Fruit fly (Drosophila melanogaster) whole organism, prepupa: ENCODE measurements around the gene Uch.

Source experiments
- Blimp-1 ChIP-seq: fragments of 200-800 bp; sonication (Bioruptor generic); optimal IDR thresholded peaks from 3 replicates; lab custom pipeline; 2017; ENCODE audit warnings: missing biosample characterization, missing genetic modification characterization, mild to moderate bottlenecking, moderate library complexity, missing genetic modification reagents
- CG10631 ChIP-seq: fragments of 200-800 bp; sonication (Bioruptor generic); optimal IDR thresholded peaks from 2 replicates; lab custom pipeline; 2016; ENCODE audit warnings: missing biosample characterization, missing genetic modification characterization
- CG10669 ChIP-seq: fragments of 200-800 bp; sonication (Bioruptor generic); optimal IDR thresholded peaks from 3 replicates; lab custom pipeline; 2018; ENCODE audit warnings: missing biosample characterization, mild to moderate bottlenecking, missing genetic modification characterization, moderate library complexity
- CG11762 ChIP-seq: fragments of 200-800 bp; sonication (Bioruptor generic); optimal IDR thresholded peaks from 3 replicates; lab custom pipeline; 2016; ENCODE audit warnings: missing biosample characterization, missing genetic modification characterization; ENCODE audit not compliant: insufficient read depth
- CG11902 ChIP-seq: fragments of 200-800 bp; sonication (Bioruptor generic); optimal IDR thresholded peaks from 3 replicates; lab custom pipeline; 2016; ENCODE audit warnings: missing biosample characterization, missing genetic modification characterization
- CG15336 ChIP-seq: fragments of 200-800 bp; sonication (Bioruptor generic); IDR thresholded peaks from 2 replicates; pipeline ENCODE4 v1.3.6; 2022; ENCODE audit warnings: missing biosample characterization, missing genetic modification characterization
- CG1621 ChIP-seq: fragments of 200-800 bp; sonication (Bioruptor generic); optimal IDR thresholded peaks from 3 replicates; lab custom pipeline; 2018; ENCODE audit warnings: missing biosample characterization, mild to moderate bottlenecking, missing genetic modification characterization
- CG16779 ChIP-seq: fragments of 200-800 bp; sonication (Bioruptor generic); optimal IDR thresholded peaks from 3 replicates; lab custom pipeline; 2017; ENCODE audit warnings: missing biosample characterization, mild to moderate bottlenecking, missing genetic modification characterization
- CG3032 ChIP-seq: fragments of 200-800 bp; optimal IDR thresholded peaks from 2 replicates; lab custom pipeline; 2019; ENCODE audit warnings: missing biosample characterization, mild to moderate bottlenecking, missing genetic modification characterization, moderate library complexity
- CG31627 ChIP-seq: fragments of 200-800 bp; sonication (Bioruptor generic); optimal IDR thresholded peaks from 3 replicates; lab custom pipeline; 2016; ENCODE audit warnings: missing biosample characterization, missing genetic modification characterization
- CG32006 ChIP-seq: fragments of 200-800 bp; sonication (Bioruptor generic); optimal IDR thresholded peaks from 3 replicates; lab custom pipeline; 2017; ENCODE audit warnings: missing biosample characterization, mild to moderate bottlenecking, missing genetic modification characterization
- CG4318 ChIP-seq: fragments of 200-800 bp; sonication (Bioruptor generic); optimal IDR thresholded peaks from 3 replicates; lab custom pipeline; 2017; ENCODE audit warnings: missing biosample characterization, mild to moderate bottlenecking, missing genetic modification characterization
- CG6163 ChIP-seq: fragments of 200-800 bp; sonication (Bioruptor generic); IDR thresholded peaks from 3 replicates; pipeline ENCODE4 v1.3.6; 2022; ENCODE audit warnings: missing biosample characterization, missing genetic modification characterization
- CG6276 ChIP-seq: fragments of 200-800 bp; sonication (Bioruptor generic); optimal IDR thresholded peaks from 2 replicates; lab custom pipeline; 2017; ENCODE audit warnings: missing biosample characterization, mild to moderate bottlenecking, missing genetic modification characterization
- CG6792 ChIP-seq: fragments of 200-800 bp; sonication (Bioruptor generic); optimal IDR thresholded peaks from 3 replicates; lab custom pipeline; 2016; ENCODE audit warnings: missing biosample characterization, missing genetic modification characterization
- CG6808 ChIP-seq: fragments of 200-800 bp; sonication (Bioruptor generic); optimal IDR thresholded peaks from 3 replicates; lab custom pipeline; 2017; ENCODE audit warnings: missing biosample characterization, missing genetic modification characterization, mild to moderate bottlenecking, moderate library complexity, missing genetic modification reagents
- CG6854 ChIP-seq: fragments of 200-800 bp; sonication (Bioruptor generic); optimal IDR thresholded peaks from 2 replicates; lab custom pipeline; 2017; ENCODE audit warnings: missing biosample characterization, mild to moderate bottlenecking, missing genetic modification characterization
- CG7368 ChIP-seq: fragments of 200-800 bp; sonication (Bioruptor generic); optimal IDR thresholded peaks from 3 replicates; lab custom pipeline; 2016; ENCODE audit warnings: missing biosample characterization, missing genetic modification characterization
- CG8119 ChIP-seq: fragments of 200-800 bp; sonication (Bioruptor generic); IDR thresholded peaks from 3 replicates; pipeline ENCODE4 v1.3.6; 2022; ENCODE audit warnings: missing biosample characterization, missing genetic modification characterization
- CG8319 ChIP-seq: fragments of 200-800 bp; sonication (Bioruptor generic); optimal IDR thresholded peaks from 3 replicates; lab custom pipeline; 2016; ENCODE audit warnings: missing biosample characterization, missing genetic modification characterization
- CG8632 ChIP-seq: fragments of 200-800 bp; sonication (Bioruptor generic); optimal IDR thresholded peaks from 3 replicates; lab custom pipeline; 2016; ENCODE audit warnings: missing biosample characterization, missing genetic modification characterization
- CG9139 ChIP-seq: fragments of 200-800 bp; sonication (Bioruptor generic); optimal IDR thresholded peaks from 3 replicates; lab custom pipeline; 2017; ENCODE audit warnings: missing biosample characterization, mild to moderate bottlenecking, missing genetic modification characterization
- Eip75B ChIP-seq: fragments of 200-800 bp; sonication (Bioruptor generic); optimal IDR thresholded peaks from 3 replicates; lab custom pipeline; 2016; ENCODE audit warnings: missing biosample characterization, missing genetic modification characterization
- Eip78C ChIP-seq: fragments of 200-800 bp; sonication (Bioruptor generic); peaks from one replicate; lab custom pipeline; 2016; ENCODE audit warnings: missing biosample characterization, missing genetic modification characterization
- Eip93F ChIP-seq: fragments of 200-800 bp; sonication (Bioruptor generic); optimal IDR thresholded peaks from 2 replicates; lab custom pipeline; 2016; ENCODE audit warnings: missing biosample characterization, mild to moderate bottlenecking, missing genetic modification characterization
- Ets21C ChIP-seq: fragments of 200-800 bp; sonication (Bioruptor generic); optimal IDR thresholded peaks from 3 replicates; lab custom pipeline; 2016; ENCODE audit warnings: missing biosample characterization, missing genetic modification characterization
- Ets96B ChIP-seq: fragments of 200-800 bp; optimal IDR thresholded peaks from 2 replicates; lab custom pipeline; 2019; ENCODE audit warnings: missing biosample characterization, mild to moderate bottlenecking, missing genetic modification characterization, moderate library complexity
- Gug ChIP-seq: fragments of 200-800 bp; sonication (Bioruptor generic); IDR thresholded peaks from 2 replicates; pipeline ENCODE4 v1.3.6; 2022; ENCODE audit warnings: missing biosample characterization, missing genetic modification characterization
- Hr38 ChIP-seq: sonication (Bioruptor generic); optimal IDR thresholded peaks from 2 replicates; lab custom pipeline; 2016; ENCODE audit warnings: missing biosample characterization, missing genetic modification characterization
- Hr39 ChIP-seq: fragments of 200-800 bp; sonication (Bioruptor generic); optimal IDR thresholded peaks from 2 replicates; lab custom pipeline; 2016; ENCODE audit warnings: missing biosample characterization, missing genetic modification characterization
- Hr4 ChIP-seq: fragments of 200-800 bp; sonication (Bioruptor generic); optimal IDR thresholded peaks from 3 replicates; lab custom pipeline; 2016; ENCODE audit warnings: missing biosample characterization, missing genetic modification characterization
- Met ChIP-seq: fragments of 200-800 bp; sonication (Bioruptor generic); optimal IDR thresholded peaks from 3 replicates; lab custom pipeline; 2016; ENCODE audit warnings: missing biosample characterization, missing genetic modification characterization
- OdsH ChIP-seq: fragments of 200-800 bp; sonication (Bioruptor generic); optimal IDR thresholded peaks from 3 replicates; lab custom pipeline; 2016; ENCODE audit warnings: missing biosample characterization, missing genetic modification characterization
- Smox ChIP-seq: fragments of 200-800 bp; sonication (Bioruptor generic); optimal IDR thresholded peaks from 3 replicates; lab custom pipeline; 2016; ENCODE audit warnings: missing biosample characterization, missing genetic modification characterization
- Sox14 ChIP-seq: fragments of 200-800 bp; sonication (Bioruptor generic); optimal IDR thresholded peaks from 3 replicates; lab custom pipeline; 2016; ENCODE audit warnings: missing biosample characterization, missing genetic modification characterization
- Sox15 ChIP-seq: fragments of 200-800 bp; sonication (Bioruptor generic); optimal IDR thresholded peaks from 3 replicates; lab custom pipeline; 2016; ENCODE audit warnings: missing biosample characterization, missing genetic modification characterization
- achi ChIP-seq: fragments of 200-800 bp; sonication (Bioruptor generic); optimal IDR thresholded peaks from 3 replicates; lab custom pipeline; 2016; ENCODE audit warnings: missing biosample characterization, missing genetic modification characterization
- dsx ChIP-seq: fragments of 200-800 bp; optimal IDR thresholded peaks from 3 replicates; lab custom pipeline; 2019; ENCODE audit warnings: missing biosample characterization, mild to moderate bottlenecking, missing genetic modification characterization, moderate library complexity; ENCODE audit not compliant: poor library complexity, severe bottlenecking
- eg ChIP-seq: fragments of 200-800 bp; sonication (Bioruptor generic); IDR thresholded peaks from 3 replicates; pipeline ENCODE4 v1.3.6; 2022; ENCODE audit warnings: missing biosample characterization, missing genetic modification characterization
- esn ChIP-seq: fragments of 200-800 bp; sonication (Bioruptor generic); optimal IDR thresholded peaks from 2 replicates; lab custom pipeline; 2016; ENCODE audit warnings: missing biosample characterization, mild to moderate bottlenecking, missing genetic modification characterization, moderate library complexity
- fd59A ChIP-seq: fragments of 200-800 bp; sonication (Bioruptor generic); optimal IDR thresholded peaks from 2 replicates; lab custom pipeline; 2017; ENCODE audit warnings: missing biosample characterization, mild to moderate bottlenecking, missing genetic modification characterization, missing genetic modification reagents
- fd85E ChIP-seq: fragments of 200-800 bp; sonication (Bioruptor generic); optimal IDR thresholded peaks from 3 replicates; lab custom pipeline; 2016; ENCODE audit warnings: missing biosample characterization, missing genetic modification characterization
- fkh ChIP-seq: fragments of 200-800 bp; sonication (Bioruptor generic); optimal IDR thresholded peaks from 3 replicates; lab custom pipeline; 2017; ENCODE audit warnings: missing biosample characterization, mild to moderate bottlenecking, missing genetic modification characterization, moderate library complexity
- lz ChIP-seq: fragments of 200-800 bp; sonication (Bioruptor generic); optimal IDR thresholded peaks from 3 replicates; lab custom pipeline; 2016; ENCODE audit warnings: missing biosample characterization, missing genetic modification characterization
- net ChIP-seq: fragments of 200-800 bp; sonication (Bioruptor generic); optimal IDR thresholded peaks from 3 replicates; lab custom pipeline; 2016; ENCODE audit warnings: missing biosample characterization, missing genetic modification characterization
- pdm3 ChIP-seq: fragments of 200-800 bp; sonication (Bioruptor generic); optimal IDR thresholded peaks from 3 replicates; lab custom pipeline; 2016; ENCODE audit warnings: missing biosample characterization, missing genetic modification characterization
- salr ChIP-seq, 2 experiments: fragments of 200-800 bp; sonication (Bioruptor generic); optimal IDR thresholded peaks; 3 replicates each; lab custom pipeline; 2016 to 2018; ENCODE audit warnings: missing biosample characterization in 2 of 2, missing genetic modification characterization in 2 of 2, mild to moderate bottlenecking in 1 of 2
- spab ChIP-seq: fragments of 200-800 bp; sonication (Bioruptor generic); optimal IDR thresholded peaks from 2 replicates; lab custom pipeline; 2017; ENCODE audit warnings: missing biosample characterization, mild to moderate bottlenecking, missing genetic modification characterization, missing genetic modification reagents
- topi ChIP-seq: fragments of 200-800 bp; sonication (Bioruptor generic); optimal IDR thresholded peaks from 3 replicates; lab custom pipeline; 2016; ENCODE audit warnings: missing biosample characterization, missing genetic modification characterization
- vri ChIP-seq: fragments of 200-800 bp; sonication (Bioruptor generic); optimal IDR thresholded peaks from 3 replicates; lab custom pipeline; 2016; ENCODE audit warnings: missing biosample characterization, mild to moderate bottlenecking, missing genetic modification characterization

Gene Uch

dm6 chr2L:2251175-2251574, 37.2 kb upstream of the Uch start, which contains the start of gene Ser12:
TSS of gene Ser12 (minus strand) at chr2L:2251275.
- no peak for TF ChIP-seq fd59A
- TF ChIP-seq Hr38 (GFP tag; lab: Kevin White, UChicago) = no peak
- TF ChIP-seq CG6792 (GFP tag; lab: Kevin White, UChicago) = no peak
- no peak for TF ChIP-seq fd85E (GFP tag; lab: Kevin White, UChicago)
- no peak for TF ChIP-seq CG6854 (GFP tag; lab: Kevin White, UChicago)
- no peak for TF ChIP-seq Met (GFP tag; lab: Kevin White, UChicago)

DNA sequence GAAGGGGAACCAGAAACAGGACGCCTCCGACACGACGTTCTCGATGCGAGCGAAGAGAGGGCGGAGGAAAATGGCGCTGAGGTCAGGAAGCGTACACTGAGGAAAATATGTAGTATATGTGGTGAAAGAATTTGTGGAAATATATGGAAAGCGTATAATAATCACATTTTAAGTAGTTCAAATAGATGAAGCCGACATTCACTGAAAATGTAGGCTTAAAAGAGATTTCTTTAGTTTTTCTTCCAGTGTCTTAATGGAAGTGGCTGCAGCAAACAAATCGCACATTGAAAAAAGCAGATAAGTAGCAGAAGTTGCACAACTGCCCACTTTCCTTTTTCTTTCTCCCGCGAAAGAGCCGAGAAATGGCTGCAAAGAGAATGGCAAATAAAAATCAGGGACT, 35.6 kb upstream of the Uch start:
- no peak for TF ChIP-seq fkh
- peak; percentile 13 for TF ChIP-seq OdsH (GFP tag; lab: Kevin White, UChicago)
- TF ChIP-seq CG8119 (GFP tag; lab: Robert Waterston, UW) = 0 out of 3 replicates have a peak, but pooled peaks have one; percentile 20
- no peak for TF ChIP-seq CG6163 (GFP tag; lab: Robert Waterston, UW)
- TF ChIP-seq Gug (GFP tag; lab: Robert Waterston, UW) = no peak
- no peak for TF ChIP-seq CG3032 (tag; lab: Kevin White, UChicago)
- no peak for TF ChIP-seq esn (GFP tag; lab: Kevin White, UChicago)
- no peak for TF ChIP-seq dsx (GFP tag; lab: Kevin White, UChicago)
- no peak for TF ChIP-seq vri
- TF ChIP-seq Eip78C (GFP tag; lab: Kevin White, UChicago) = peak; percentile 63
- no peak for TF ChIP-seq fd85E (GFP tag; lab: Kevin White, UChicago)
- TF ChIP-seq CG32006 (GFP tag; lab: Kevin White, UChicago) = peak; percentile 17
- TF ChIP-seq CG6792 (GFP tag; lab: Kevin White, UChicago) = no peak
- peak; percentile 8 for TF ChIP-seq CG10631 (GFP tag; lab: Kevin White, UChicago)
- peak; percentile 21 for TF ChIP-seq Hr4 (GFP tag; lab: Kevin White, UChicago)
- peak; percentile 9 for TF ChIP-seq CG6808 (GFP tag; lab: Kevin White, UChicago)
- TF ChIP-seq CG6276 = no peak
- no peak for TF ChIP-seq CG4318 (GFP tag; lab: Kevin White, UChicago)
- TF ChIP-seq CG11762 (GFP tag; lab: Kevin White, UChicago) = no peak
- no peak for TF ChIP-seq CG6854 (GFP tag; lab: Kevin White, UChicago)
- no peak for TF ChIP-seq CG7368 (GFP tag; lab: Kevin White, UChicago)
- no peak for TF ChIP-seq Sox15 (GFP tag; lab: Kevin White, UChicago)
- no peak for TF ChIP-seq CG8319 (GFP tag; lab: Kevin White, UChicago)
- TF ChIP-seq CG11902 (GFP tag; lab: Kevin White, UChicago) = no peak
- no peak for TF ChIP-seq Blimp-1
- TF ChIP-seq CG16779 (tag; lab: Kevin White, UChicago) = no peak
- no peak for TF ChIP-seq Sox14 (GFP tag; lab: Kevin White, UChicago)
- no peak for TF ChIP-seq Eip93F (GFP tag; lab: Kevin White, UChicago)
- TF ChIP-seq eg (GFP tag; lab: Robert Waterston, UW) = 0 out of 3 replicates have a peak, but pooled peaks have one; percentile 25
- TF ChIP-seq achi (GFP tag; lab: Kevin White, UChicago) = no peak
- no peak for TF ChIP-seq Smox
- TF ChIP-seq Hr39 = peak; percentile 10
- no peak for TF ChIP-seq lz (GFP tag; lab: Kevin White, UChicago)
- TF ChIP-seq fd59A = no peak
- no peak for TF ChIP-seq CG9139 (GFP tag; lab: Kevin White, UChicago)
- TF ChIP-seq pdm3 = peak; percentile 22
- no peak for TF ChIP-seq salr (GFP tag; optimal IDR thresholded peaks at IDR 0.05; lab: Kevin White, UChicago)
- no peak for TF ChIP-seq Ets96B (tag; lab: Kevin White, UChicago)
- no peak for TF ChIP-seq topi (GFP tag; lab: Kevin White, UChicago)
- no peak for TF ChIP-seq net (GFP tag; lab: Kevin White, UChicago)
- peak; percentile 14 for TF ChIP-seq CG31627 (GFP tag; lab: Kevin White, UChicago)
- peak; percentile 16 for TF ChIP-seq Hr38 (GFP tag; lab: Kevin White, UChicago)
- TF ChIP-seq CG10669 (GFP tag; lab: Kevin White, UChicago) = peak; percentile 5
- no peak for TF ChIP-seq CG15336 (GFP tag; lab: Robert Waterston, UW)
- TF ChIP-seq Eip75B (GFP tag; lab: Kevin White, UChicago) = peak; percentile 9
- no peak for TF ChIP-seq Ets21C (GFP tag; lab: Kevin White, UChicago)
- TF ChIP-seq CG8632 (GFP tag; lab: Kevin White, UChicago) = no peak
- TF ChIP-seq CG1621 (tag; lab: Kevin White, UChicago) = no peak
- TF ChIP-seq spab (GFP tag; lab: Kevin White, UChicago) = no peak
